Worm (Caenorhabditis elegans): ENCODE measurements around the gene vha-8.

Gene vha-8

ce11 chrIV:6790438-6791124, at the start of gene vha-8, which contains the start of gene C17H12.2:
Gene vha-8 (plus strand): TSS chrIV:6791074.
Gene C17H12.2 (minus strand): TSS chrIV:6790488.
- TF ChIP-seq ceh-22 (tag; optimal IDR thresholded peaks at IDR 0.05) (no peak), hlh-30 (tag; optimal IDR thresholded peaks at IDR 0.05; ENCODE audit: insufficient read depth) (peak; percentile 59), ceh-2 (tag; optimal IDR thresholded peaks at IDR 0.05) (peak; percentile 51), F13H6.1 (tag; optimal IDR thresholded peaks at IDR 0.05) (no peak), unc-3 (GFP tag; conservative IDR thresholded peaks at IDR 0.05) (no peak), unc-3 (tag; optimal IDR thresholded peaks at IDR 0.05) (peak; percentile 22), sox-4 (tag; optimal IDR thresholded peaks at IDR 0.05) (no peak), unc-55 (GFP tag; optimal IDR thresholded peaks at IDR 0.05) (peak; percentile 67), che-1 (tag; optimal IDR thresholded peaks at IDR 0.05) (peak; percentile 8), pax-1 (tag; optimal IDR thresholded peaks at IDR 0.05) (peak; percentile 2), ets-4 (tag; optimal IDR thresholded peaks at IDR 0.05) (peak; percentile 17), sdc-2 (tag; optimal IDR thresholded peaks at IDR 0.05) (no peak), ceh-30 (tag; optimal IDR thresholded peaks at IDR 0.05) (peak; percentile 71), pqm-1 (tag; optimal IDR thresholded peaks at IDR 0.05) (peak; percentile 30), hlh-6 (tag; optimal IDR thresholded peaks at IDR 0.05) (no peak), dmd-4 (tag; optimal IDR thresholded peaks at IDR 0.05; ENCODE audit: borderline replicate concordance) (no peak), zip-5 (tag; optimal IDR thresholded peaks at IDR 0.05) (no peak), gmeb-2 (tag; optimal IDR thresholded peaks at IDR 0.05) (no peak), T23F11.4 (GFP tag; optimal IDR thresholded peaks at IDR 0.05) (peak; percentile 25), ceh-48 (tag; optimal IDR thresholded peaks at IDR 0.05) (peak; percentile 62), mec-3 (tag; optimal IDR thresholded peaks at IDR 0.05; ENCODE audit: borderline replicate concordance) (no peak), ceh-34 (tag; optimal IDR thresholded peaks at IDR 0.05) (peak; percentile 52), pros-1 (tag; optimal IDR thresholded peaks at IDR 0.05) (no peak), lim-6 (tag; optimal IDR thresholded peaks at IDR 0.05) (peak; percentile 18), hlh-13 (GFP tag; optimal IDR thresholded peaks at IDR 0.05) (no peak), pha-4 (tag; optimal IDR thresholded peaks at IDR 0.05) (no peak), syd-9 (tag; optimal IDR thresholded peaks at IDR 0.05) (no peak), dve-1 (tag; optimal IDR thresholded peaks at IDR 0.05) (peak; percentile 75), ceh-18 (tag; optimal IDR thresholded peaks at IDR 0.05) (peak; percentile 86), lin-11 (tag; optimal IDR thresholded peaks at IDR 0.05) (no peak), ztf-16 (tag; optimal IDR thresholded peaks at IDR 0.05) (peak; percentile 45), unc-42 (tag; optimal IDR thresholded peaks at IDR 0.05) (peak; percentile 77), ceh-45 (GFP tag; IDR thresholded peaks at IDR 0.05) (no peak), nfya-1 (tag; optimal IDR thresholded peaks at IDR 0.05) (peak; percentile 96), ceh-24 (tag; optimal IDR thresholded peaks at IDR 0.05) (no peak), ceh-19 (GFP tag; optimal IDR thresholded peaks at IDR 0.05) (no peak), ama-1 (optimal IDR thresholded peaks at IDR 0.05) (no peak), ttx-3 (tag; optimal IDR thresholded peaks at IDR 0.05) (no peak), fkh-6 (tag; optimal IDR thresholded peaks at IDR 0.05) (no peak), tbx-7 (tag; optimal IDR thresholded peaks at IDR 0.05) (no peak), elt-2 (tag; optimal IDR thresholded peaks at IDR 0.05) (peak; percentile 25), C08G9.2 (tag; optimal IDR thresholded peaks at IDR 0.05) (peak; percentile 32), fax-1 (tag; optimal IDR thresholded peaks at IDR 0.05) (no peak), pag-3 (tag; optimal IDR thresholded peaks at IDR 0.05; ENCODE audit: borderline replicate concordance) (no peak), pha-2 (tag; optimal IDR thresholded peaks at IDR 0.05) (no peak), sox-2 (GFP tag; IDR thresholded peaks at IDR 0.05) (no peak), hlh-15 (tag; optimal IDR thresholded peaks at IDR 0.05) (no peak), ceh-9 (tag; optimal IDR thresholded peaks at IDR 0.05) (no peak), ceh-14 (tag; optimal IDR thresholded peaks at IDR 0.05) (peak; percentile 10), nhr-11 (tag; optimal IDR thresholded peaks at IDR 0.05) (no peak), pat-9 (tag; optimal IDR thresholded peaks at IDR 0.05) (no peak), tbx-2 (tag; optimal IDR thresholded peaks at IDR 0.05) (peak; percentile 87), fkh-10 (GFP tag; optimal IDR thresholded peaks at IDR 0.05) (no peak)
